Fruit fly (Drosophila melanogaster) whole organism, embryonic: ENCODE measurements around the gene Dif.

Experiments
- Kr ChIP-seq: fragments of 200-800 bp; sonication (Bioruptor generic); optimal IDR thresholded peaks from 2 replicates; lab custom pipeline; 2017; ENCODE audit warnings: missing biosample characterization, mild to moderate bottlenecking, missing genetic modification characterization
- Lhr ChIP-seq: fragments of 200-800 bp; sonication (Bioruptor generic); optimal IDR thresholded peaks from 3 replicates; lab custom pipeline; 2017; ENCODE audit warnings: mild to moderate bottlenecking, missing biosample characterization, missing genetic modification reagents, missing genetic modification characterization
- dimm ChIP-seq: fragments of 200-800 bp; sonication (Bioruptor generic); IDR thresholded peaks from 2 replicates; pipeline ENCODE4 v1.3.6; 2022; ENCODE audit warnings: missing biosample characterization, missing genetic modification characterization
- gt ChIP-seq: fragments of 200-800 bp; sonication (Bioruptor generic); IDR thresholded peaks from 2 replicates; pipeline ENCODE4 v1.3.6; 2022; ENCODE audit warnings: missing biosample characterization, missing genetic modification characterization
- ken ChIP-seq: fragments of 200-800 bp; sonication (Bioruptor generic); IDR thresholded peaks from 3 replicates; pipeline ENCODE4 v1.3.6; 2022; ENCODE audit warnings: missing biosample characterization, missing genetic modification characterization
- lbe ChIP-seq: fragments of 200-800 bp; sonication (Bioruptor generic); optimal IDR thresholded peaks from 2 replicates; lab custom pipeline; 2016; ENCODE audit warnings: missing biosample characterization, mild to moderate bottlenecking, missing genetic modification characterization
- sens ChIP-seq: fragments of 200-800 bp; sonication (Bioruptor generic); peaks from one replicate; lab custom pipeline; 2016; ENCODE audit warnings: missing biosample characterization, missing genetic modification characterization

DNA sequence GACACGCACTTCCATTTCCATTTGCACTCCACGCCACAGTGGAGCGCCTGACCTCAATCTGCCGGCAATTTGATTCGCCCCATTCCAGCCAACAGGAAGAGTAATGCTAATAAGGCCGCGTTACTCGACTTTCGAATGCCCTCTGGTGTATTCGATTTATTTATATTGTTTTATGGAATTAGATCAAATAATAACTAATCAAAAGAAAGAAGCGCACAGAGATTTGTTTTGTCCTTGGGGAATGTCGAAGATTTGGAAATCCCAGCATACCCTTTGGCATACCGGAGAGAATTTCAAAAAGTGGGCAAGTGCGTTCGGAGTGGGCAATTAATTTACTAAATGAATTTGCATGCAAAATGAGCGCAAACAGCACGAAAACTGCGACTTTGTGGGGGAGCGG lies 58.1 kb downstream of the Dif start:
- TF ChIP-seq gt (no peak), lbe (no peak), ken (GFP tag; lab: Robert Waterston, UW) (no peak), sens (GFP tag; lab: Kevin White, UChicago) (peak; percentile 82), Lhr (no peak), Kr (GFP tag; lab: Kevin White, UChicago) (no peak), dimm (no peak)
